Worm (Caenorhabditis elegans) whole organism, late embryonic: ENCODE measurements around the gene fkb-6.

Experiments
- C08G9.2 ChIP-seq: sonication (generic microtip); optimal IDR thresholded peaks from 2 replicates; lab custom pipeline; 2016; ENCODE audit warnings: mild to moderate bottlenecking, missing genetic modification characterization, moderate library complexity, missing compliant biosample characterization
- F13H6.1 ChIP-seq: sonication (generic microtip); optimal IDR thresholded peaks from 2 replicates; lab custom pipeline; 2016; ENCODE audit warnings: missing genetic modification characterization, missing compliant biosample characterization
- Y22D7AL.16 ChIP-seq: sonication (generic microtip); optimal IDR thresholded peaks from 2 replicates; lab custom pipeline; 2016; ENCODE audit warnings: missing genetic modification characterization, missing compliant biosample characterization
- ama-1 ChIP-seq: fragments of 150-350 bp; optimal IDR thresholded peaks from 2 replicates; lab custom pipeline; 2014
- ceh-18 ChIP-seq: sonication (generic microtip); optimal IDR thresholded peaks from 2 replicates; lab custom pipeline; 2016; ENCODE audit warnings: missing genetic modification characterization, missing compliant biosample characterization
- ceh-2 ChIP-seq: sonication (generic microtip); optimal IDR thresholded peaks from 2 replicates; lab custom pipeline; 2016; ENCODE audit warnings: missing genotype, missing genetic modification characterization, missing compliant biosample characterization
- ceh-22 ChIP-seq: sonication (generic microtip); optimal IDR thresholded peaks from 2 replicates; lab custom pipeline; 2017; ENCODE audit warnings: missing biosample characterization, missing genetic modification characterization
- ceh-30 ChIP-seq: fragments of 150-350 bp; optimal IDR thresholded peaks from 2 replicates; lab custom pipeline; 2014; ENCODE audit warnings: missing biosample characterization, missing genetic modification characterization
- ceh-31 ChIP-seq: sonication (generic microtip); optimal IDR thresholded peaks from 2 replicates; lab custom pipeline; 2016; ENCODE audit warnings: missing genetic modification characterization, missing compliant biosample characterization
- ceh-45 ChIP-seq: fragments of 200-800 bp; sonication (Bioruptor generic); IDR thresholded peaks from 2 replicates; pipeline ENCODE4 v1.3.6; 2022; ENCODE audit warnings: missing genetic modification reagents, missing genetic modification characterization, missing compliant biosample characterization
- ceh-9 ChIP-seq: sonication (generic microtip); optimal IDR thresholded peaks from 2 replicates; lab custom pipeline; 2016; ENCODE audit warnings: mild to moderate bottlenecking, missing genetic modification characterization, inconsistent platforms, missing compliant biosample characterization
- che-1 ChIP-seq: sonication (generic microtip); optimal IDR thresholded peaks from 2 replicates; lab custom pipeline; 2016; ENCODE audit warnings: mild to moderate bottlenecking, missing genetic modification characterization, missing compliant biosample characterization
- dve-1 ChIP-seq: sonication (generic microtip); optimal IDR thresholded peaks from 2 replicates; lab custom pipeline; 2017; ENCODE audit warnings: antibody characterized with exemption, mild to moderate bottlenecking, missing genetic modification characterization, missing compliant biosample characterization
- elt-2 ChIP-seq: sonication (generic microtip); optimal IDR thresholded peaks from 2 replicates; lab custom pipeline; 2016; ENCODE audit warnings: missing genetic modification reagents, missing genetic modification characterization, missing compliant biosample characterization
- ets-4 ChIP-seq: sonication (generic microtip); optimal IDR thresholded peaks from 2 replicates; lab custom pipeline; 2016; ENCODE audit warnings: missing genetic modification characterization, missing compliant biosample characterization
- eyg-1 ChIP-seq: sonication (generic microtip); optimal IDR thresholded peaks from 2 replicates; lab custom pipeline; 2016; ENCODE audit warnings: missing genotype, missing genetic modification characterization, missing compliant biosample characterization
- fkh-10 ChIP-seq: fragments of 150-350 bp; optimal IDR thresholded peaks from 2 replicates; lab custom pipeline; 2014; ENCODE audit warnings: missing biosample characterization, missing genetic modification reagents, missing genetic modification characterization
- fkh-6 ChIP-seq: sonication (generic microtip); optimal IDR thresholded peaks from 2 replicates; lab custom pipeline; 2016; ENCODE audit warnings: missing genetic modification characterization, missing compliant biosample characterization
- gmeb-2 ChIP-seq: sonication (generic microtip); optimal IDR thresholded peaks from 2 replicates; lab custom pipeline; 2016; ENCODE audit warnings: missing genetic modification characterization, inconsistent platforms, missing compliant biosample characterization
- hlh-15 ChIP-seq: sonication (generic microtip); optimal IDR thresholded peaks from 2 replicates; lab custom pipeline; 2016; ENCODE audit warnings: missing genetic modification characterization, missing compliant biosample characterization
- hlh-30 ChIP-seq: sonication (generic microtip); optimal IDR thresholded peaks from 2 replicates; lab custom pipeline; 2017; ENCODE audit warnings: antibody characterized with exemption, missing genetic modification characterization, missing compliant biosample characterization; ENCODE audit not compliant: insufficient read depth
- hlh-6 ChIP-seq: sonication (generic microtip); optimal IDR thresholded peaks from 2 replicates; lab custom pipeline; 2016; ENCODE audit warnings: missing genotype, missing genetic modification characterization, missing compliant biosample characterization
- madf-2 ChIP-seq: sonication (generic microtip); optimal IDR thresholded peaks from 2 replicates; lab custom pipeline; 2017; ENCODE audit warnings: missing genetic modification characterization, missing compliant biosample characterization
- mec-3 ChIP-seq: sonication (generic microtip); optimal IDR thresholded peaks from 2 replicates; lab custom pipeline; 2016; ENCODE audit warnings: borderline replicate concordance, missing genetic modification characterization, missing compliant biosample characterization
- nfya-1 ChIP-seq: sonication (generic microtip); optimal IDR thresholded peaks from 2 replicates; lab custom pipeline; 2017; ENCODE audit warnings: missing genetic modification characterization, mild to moderate bottlenecking, missing compliant biosample characterization, antibody characterized with exemption, moderate library complexity
- nhr-232 ChIP-seq: sonication (generic microtip); optimal IDR thresholded peaks from 2 replicates; lab custom pipeline; 2016; ENCODE audit warnings: missing genetic modification characterization, missing compliant biosample characterization
- npax-4 ChIP-seq: sonication (generic microtip); optimal IDR thresholded peaks from 2 replicates; lab custom pipeline; 2016; ENCODE audit warnings: missing genetic modification characterization, missing compliant biosample characterization
- odd-2 ChIP-seq: sonication (generic microtip); optimal IDR thresholded peaks from 2 replicates; lab custom pipeline; 2017; ENCODE audit warnings: antibody characterized with exemption, mild to moderate bottlenecking, missing genetic modification characterization, missing compliant biosample characterization
- pag-3 ChIP-seq: sonication (generic microtip); optimal IDR thresholded peaks from 2 replicates; lab custom pipeline; 2016; ENCODE audit warnings: missing compliant biosample characterization, missing genetic modification characterization, borderline replicate concordance
- pat-9 ChIP-seq: fragments of 200-800 bp; sonication (Bioruptor generic); optimal IDR thresholded peaks from 2 replicates; lab custom pipeline; 2018; ENCODE audit warnings: mild to moderate bottlenecking, missing genetic modification characterization, moderate library complexity, missing compliant biosample characterization
- pax-1 ChIP-seq: fragments of 150-350 bp; optimal IDR thresholded peaks from 2 replicates; lab custom pipeline; 2014; ENCODE audit warnings: missing biosample characterization, missing genetic modification characterization
- pha-2 ChIP-seq: sonication (generic microtip); optimal IDR thresholded peaks from 2 replicates; lab custom pipeline; 2017; ENCODE audit warnings: mild to moderate bottlenecking, missing genetic modification characterization, missing compliant biosample characterization
- pha-4 ChIP-seq: fragments of 150-350 bp; optimal IDR thresholded peaks from 2 replicates; lab custom pipeline; 2018; ENCODE audit warnings: missing biosample characterization, missing genetic modification reagents, missing genetic modification characterization
- pqm-1 ChIP-seq: sonication (generic microtip); optimal IDR thresholded peaks from 2 replicates; lab custom pipeline; 2016; ENCODE audit warnings: missing genetic modification characterization, missing compliant biosample characterization
- pros-1 ChIP-seq: fragments of 150-350 bp; optimal IDR thresholded peaks from 2 replicates; lab custom pipeline; 2014; ENCODE audit warnings: missing biosample characterization, missing genetic modification reagents, missing genetic modification characterization
- ref-2 ChIP-seq: sonication (generic microtip); optimal IDR thresholded peaks from 2 replicates; lab custom pipeline; 2016; ENCODE audit warnings: missing genetic modification characterization, missing compliant biosample characterization
- sox-4 ChIP-seq: sonication (generic microtip); optimal IDR thresholded peaks from 2 replicates; lab custom pipeline; 2017; ENCODE audit warnings: mild to moderate bottlenecking, missing genetic modification characterization, inconsistent platforms, missing compliant biosample characterization
- tbx-2 ChIP-seq: sonication (generic microtip); optimal IDR thresholded peaks from 2 replicates; lab custom pipeline; 2016; ENCODE audit warnings: missing genetic modification characterization, missing compliant biosample characterization
- ttx-3 ChIP-seq: sonication (generic microtip); optimal IDR thresholded peaks from 2 replicates; lab custom pipeline; 2016; ENCODE audit warnings: missing genetic modification reagents, missing genetic modification characterization, missing compliant biosample characterization
- unc-42 ChIP-seq: sonication (generic microtip); optimal IDR thresholded peaks from 2 replicates; lab custom pipeline; 2016; ENCODE audit warnings: missing genotype, missing genetic modification characterization, missing compliant biosample characterization
- unc-55 ChIP-seq: sonication (generic microtip); optimal IDR thresholded peaks from 2 replicates; lab custom pipeline; 2017; ENCODE audit warnings: missing biosample characterization, missing genetic modification reagents, missing genetic modification characterization
- ztf-16 ChIP-seq: sonication (generic microtip); optimal IDR thresholded peaks from 2 replicates; lab custom pipeline; 2017; ENCODE audit warnings: missing genetic modification characterization, missing compliant biosample characterization

Gene fkb-6

DNA sequence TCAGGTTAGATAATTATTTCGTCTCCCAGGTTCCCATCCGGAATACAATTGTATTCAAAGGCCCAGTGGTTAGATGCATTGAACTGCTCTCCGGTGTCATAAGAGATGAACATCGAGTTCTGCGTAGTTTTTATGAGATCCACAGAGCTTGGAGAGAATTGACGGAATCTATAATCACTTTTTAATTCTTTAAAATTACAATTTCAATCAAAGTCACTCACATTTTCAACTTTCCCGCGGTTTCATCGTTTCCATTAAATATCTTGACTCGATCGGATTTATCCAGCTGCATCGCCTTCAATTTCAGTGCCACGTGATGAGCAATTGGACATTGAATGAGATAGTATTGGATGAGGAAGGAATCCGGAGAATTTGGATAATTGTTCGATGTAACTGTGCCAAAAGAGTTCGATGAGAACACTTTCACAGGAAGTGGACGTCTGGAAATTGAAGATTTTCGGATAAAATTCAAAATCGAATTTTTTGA is 1.8 kb downstream of the fkb-6 start:
- TF ChIP-seq ama-1 (lab: Kevin White, UChicago) (peak; percentile 27), pax-1 (no peak), ttx-3 (tag; lab: Kevin White, UChicago) (no peak)

DNA sequence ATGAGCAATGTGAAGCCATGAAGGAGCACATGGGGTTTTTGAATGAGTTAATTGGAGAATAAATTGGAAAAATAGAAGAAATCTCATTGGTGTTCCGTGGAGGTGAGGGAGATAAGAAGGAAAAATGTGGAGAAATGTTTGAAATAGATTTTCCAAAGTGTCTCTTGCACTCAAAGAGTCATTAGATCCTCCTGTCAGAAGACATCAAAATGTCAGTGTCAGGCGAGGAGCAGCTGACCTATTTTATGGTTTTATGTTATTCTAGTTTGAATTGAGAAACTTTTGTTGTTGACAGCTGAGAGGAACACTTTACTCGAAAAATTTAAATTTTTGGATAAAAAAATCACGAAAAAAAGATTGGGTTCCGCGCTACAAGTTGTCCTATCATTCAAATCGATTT is 4.6 kb downstream of the fkb-6 start, which contains the start of gene clec-264:
clec-264 (minus strand) TSS at position 122 of the 400 bp plus-strand sequence.
- TF ChIP-seq unc-55 (GFP tag; lab: Kevin White, UChicago) (peak; percentile 77), ceh-30 (tag; lab: Kevin White, UChicago) (no peak)

DNA sequence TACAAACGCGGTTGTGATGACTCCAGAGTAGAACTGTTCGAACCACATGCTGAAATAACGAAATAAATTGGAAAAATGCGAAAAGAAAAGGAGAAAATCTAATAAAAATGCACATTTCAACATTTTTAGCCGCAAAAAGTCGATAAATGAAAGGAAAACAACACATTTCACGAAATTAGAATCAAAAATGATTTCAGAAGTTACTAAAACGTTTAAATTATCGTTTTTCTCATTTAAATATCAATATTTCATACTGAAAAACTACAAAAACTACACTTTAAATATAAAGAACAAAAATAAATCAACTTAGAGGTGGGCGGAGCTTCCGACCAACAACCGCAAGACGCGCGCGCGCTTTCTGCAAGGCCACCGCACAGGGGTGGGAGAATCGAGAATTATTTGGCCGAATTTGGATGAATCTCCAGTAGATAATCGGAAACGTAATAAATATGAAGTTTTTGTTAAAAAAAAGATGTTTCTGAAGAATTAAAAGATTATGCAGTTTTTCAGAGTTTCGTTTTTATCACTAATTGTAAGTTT is 6.0 kb downstream of the fkb-6 start, which contains the start of gene ndua-1:
ndua-1 (minus strand) TSS at position 51 of the 540 bp plus-strand sequence.
- peak; percentile 33 for TF ChIP-seq tbx-2 (tag; lab: Kevin White, UChicago)
- peak; percentile 50 for TF ChIP-seq C08G9.2
- peak; percentile 31 for TF ChIP-seq Y22D7AL.16
- no peak for TF ChIP-seq madf-2 (tag; lab: Kevin White, UChicago)
- TF ChIP-seq sox-4: no peak
- no peak for TF ChIP-seq pag-3
- no peak for TF ChIP-seq gmeb-2 (tag; lab: Kevin White, UChicago)
- no peak for TF ChIP-seq mec-3 (tag; lab: Kevin White, UChicago)
- TF ChIP-seq ztf-16: peak; percentile 20
- TF ChIP-seq fkh-10 (GFP tag; lab: Kevin White, UChicago): no peak
- TF ChIP-seq pros-1 (tag; lab: Kevin White, UChicago): no peak
- no peak for TF ChIP-seq ceh-2
- no peak for TF ChIP-seq ceh-9 (tag; lab: Kevin White, UChicago)
- TF ChIP-seq pha-2: peak; percentile 74
- no peak for TF ChIP-seq pha-4 (tag; lab: Kevin White, UChicago)
- TF ChIP-seq pqm-1: no peak
- no peak for TF ChIP-seq fkh-6 (tag; lab: Kevin White, UChicago)
- no peak for TF ChIP-seq dve-1
- TF ChIP-seq unc-55 (GFP tag; lab: Kevin White, UChicago): no peak
- no peak for TF ChIP-seq ceh-22
- TF ChIP-seq F13H6.1 (tag; lab: Kevin White, UChicago): no peak
- TF ChIP-seq eyg-1 (tag; lab: Kevin White, UChicago): no peak
- TF ChIP-seq ref-2 (tag; lab: Kevin White, UChicago): peak; percentile 13
- TF ChIP-seq ceh-18 (tag; lab: Kevin White, UChicago): no peak
- TF ChIP-seq elt-2 (tag; lab: Kevin White, UChicago): peak; percentile 9
- no peak for TF ChIP-seq pat-9 (tag; lab: Kevin White, UChicago)
- TF ChIP-seq nhr-232: no peak
- no peak for TF ChIP-seq npax-4
- TF ChIP-seq che-1: no peak
- TF ChIP-seq hlh-30: no peak
- peak; percentile 52 for TF ChIP-seq ceh-31 (tag; lab: Kevin White, UChicago)
- no peak for TF ChIP-seq pax-1
- TF ChIP-seq ceh-30 (tag; lab: Kevin White, UChicago): no peak
- peak; percentile 73 for TF ChIP-seq unc-42 (tag; lab: Kevin White, UChicago)
- peak; percentile 37 for TF ChIP-seq nfya-1 (tag; lab: Kevin White, UChicago)
- no peak for TF ChIP-seq ceh-45
- TF ChIP-seq ets-4 (tag; lab: Kevin White, UChicago): no peak
- no peak for TF ChIP-seq hlh-15 (tag; lab: Kevin White, UChicago)
- no peak for TF ChIP-seq ama-1 (lab: Kevin White, UChicago)
- TF ChIP-seq odd-2: no peak
- no peak for TF ChIP-seq hlh-6 (tag; lab: Kevin White, UChicago)
